Fruit fly (Drosophila melanogaster) whole organism, wandering third instar larva: ENCODE data around the gene Ptp4E.

Experiments used
- Abd-B ChIP-seq: fragments of >200 bp; optimal IDR thresholded peaks from 2 replicates; lab custom pipeline; 2017; ENCODE audit warnings: missing biosample characterization, missing genetic modification characterization
- CG32264 ChIP-seq: fragments of 200-800 bp; sonication (Bioruptor generic); optimal IDR thresholded peaks from 2 replicates; lab custom pipeline; 2016; ENCODE audit warnings: missing biosample characterization, missing genetic modification characterization
- CG9705 ChIP-seq: fragments of 200-800 bp; sonication (Bioruptor generic); optimal IDR thresholded peaks from 2 replicates; lab custom pipeline; 2018; ENCODE audit warnings: missing biosample characterization, mild to moderate bottlenecking, missing genetic modification characterization
- CrebA ChIP-seq: fragments of 200-800 bp; sonication (Bioruptor generic); optimal IDR thresholded peaks from 2 replicates; lab custom pipeline; 2016; ENCODE audit warnings: missing biosample characterization, mild to moderate bottlenecking, missing genetic modification characterization, borderline replicate concordance
- Dfd ChIP-seq: fragments of >200 bp; optimal IDR thresholded peaks from 2 replicates; lab custom pipeline; 2017; ENCODE audit warnings: missing biosample characterization, missing genetic modification characterization
- Dif ChIP-seq: fragments of 200-275, 200-300 bp; sonication (Bioruptor generic); optimal IDR thresholded peaks from 2 replicates; lab custom pipeline; 2018; ENCODE audit warnings: missing biosample characterization, missing genetic modification characterization; ENCODE audit not compliant: partially characterized antibody
- GATAd ChIP-seq: sonication (Bioruptor generic); optimal IDR thresholded peaks from 2 replicates; lab custom pipeline; 2016; ENCODE audit warnings: missing biosample characterization, missing genetic modification characterization
- HLH106 ChIP-seq: fragments of 200-800 bp; optimal IDR thresholded peaks from 3 replicates; lab custom pipeline; 2019; ENCODE audit warnings: missing biosample characterization, mild to moderate bottlenecking, missing genetic modification characterization, moderate library complexity
- Hnf4 ChIP-seq: fragments of 200-800 bp; sonication (Bioruptor generic); optimal IDR thresholded peaks from 2 replicates; lab custom pipeline; 2016; ENCODE audit warnings: missing biosample characterization, mild to moderate bottlenecking, missing genetic modification characterization
- Hr78 ChIP-seq: fragments of >200 bp; optimal IDR thresholded peaks from 2 replicates; lab custom pipeline; 2017; ENCODE audit warnings: missing biosample characterization, missing genetic modification characterization
- Hr83 ChIP-seq: fragments of 200-300 bp; sonication (Bioruptor generic); optimal IDR thresholded peaks from 2 replicates; lab custom pipeline; 2016; ENCODE audit warnings: missing biosample characterization, mild to moderate bottlenecking, missing genetic modification characterization, moderate library complexity; ENCODE audit not compliant: poor library complexity, severe bottlenecking
- Jra ChIP-seq: sonication (Bioruptor generic); optimal IDR thresholded peaks from 2 replicates; lab custom pipeline; 2016; ENCODE audit warnings: missing biosample characterization, missing genetic modification characterization
- Mio ChIP-seq: sonication (Bioruptor generic); optimal IDR thresholded peaks from 2 replicates; lab custom pipeline; 2016; ENCODE audit warnings: missing biosample characterization, missing genetic modification characterization
- Myc ChIP-seq: fragments of >200 bp; optimal IDR thresholded peaks from 2 replicates; lab custom pipeline; 2017
- N ChIP-seq: fragments of >200 bp; optimal IDR thresholded peaks from 2 replicates; lab custom pipeline; 2018; ENCODE audit warnings: missing biosample characterization, missing external identifiers, missing genetic modification characterization
- OdsH ChIP-seq: fragments of 200-800 bp; sonication (Bioruptor generic); optimal IDR thresholded peaks from 2 replicates; lab custom pipeline; 2016; ENCODE audit warnings: missing biosample characterization, mild to moderate bottlenecking, missing genetic modification characterization
- Rel ChIP-seq, 2 experiments: fragments of 200-800 bp; sonication (Bioruptor generic) in 1 of 2; optimal IDR thresholded peaks; 2 replicates in 1 of 2; 3 replicates in 1 of 2; lab custom pipeline; 2016 to 2019; ENCODE audit warnings: mild to moderate bottlenecking in 2 of 2, missing biosample characterization in 2 of 2, missing genetic modification characterization in 2 of 2, moderate library complexity in 1 of 2
- Sp1 ChIP-seq: fragments of 200-800 bp; sonication (Bioruptor generic); optimal IDR thresholded peaks from 3 replicates; lab custom pipeline; 2019; ENCODE audit warnings: missing biosample characterization, mild to moderate bottlenecking, missing genetic modification characterization, moderate library complexity
- Vsx2 ChIP-seq: fragments of 200-300, 225-300 bp; sonication (Bioruptor generic); optimal IDR thresholded peaks from 2 replicates; lab custom pipeline; 2018; ENCODE audit warnings: missing biosample characterization, missing genetic modification characterization; ENCODE audit not compliant: partially characterized antibody
- br ChIP-seq: fragments of 200-800 bp; sonication (Bioruptor generic); optimal IDR thresholded peaks from 2 replicates; lab custom pipeline; 2016; ENCODE audit warnings: missing biosample characterization, missing genetic modification characterization
- brk ChIP-seq: fragments of 200-800 bp; sonication (Bioruptor generic); optimal IDR thresholded peaks from 2 replicates; lab custom pipeline; 2016; ENCODE audit warnings: missing biosample characterization, mild to moderate bottlenecking, missing genetic modification characterization
- dl ChIP-seq, 2 experiments: fragments of 175-275, 200-275 bp in 1 of 2; fragments of 200-275 bp in 1 of 2; sonication (Bioruptor generic); optimal IDR thresholded peaks; lab custom pipeline; 2018; ENCODE audit warnings: mild to moderate bottlenecking in 2 of 2, missing biosample characterization in 2 of 2, missing genetic modification characterization in 2 of 2, moderate library complexity in 2 of 2; ENCODE audit not compliant: partially characterized antibody in 2 of 2, insufficient read depth in 1 of 2
- dmrt93B ChIP-seq: fragments of 200-800 bp; sonication (Bioruptor generic); optimal IDR thresholded peaks from 2 replicates; lab custom pipeline; 2018; ENCODE audit warnings: missing biosample characterization, mild to moderate bottlenecking, missing genetic modification characterization
- dsf ChIP-seq: sonication (Bioruptor generic); optimal IDR thresholded peaks from 2 replicates; lab custom pipeline; 2016; ENCODE audit warnings: missing biosample characterization, missing genetic modification characterization, borderline replicate concordance
- ey ChIP-seq: fragments of 200-800 bp; sonication (Bioruptor generic); optimal IDR thresholded peaks from 2 replicates; lab custom pipeline; 2016; ENCODE audit warnings: missing biosample characterization, missing genetic modification characterization
- foxo ChIP-seq, 2 experiments: fragments of 200-800 bp; sonication (Bioruptor generic); optimal IDR thresholded peaks; 2 replicates in 1 of 2; 3 replicates in 1 of 2; lab custom pipeline; 2016 to 2017; ENCODE audit warnings: missing biosample characterization in 2 of 2, missing genetic modification characterization in 2 of 2
- fru ChIP-seq: fragments of 200-800 bp; sonication (Bioruptor generic); optimal IDR thresholded peaks from 3 replicates; lab custom pipeline; 2016; ENCODE audit warnings: missing biosample characterization, mild to moderate bottlenecking, missing genetic modification characterization
- h ChIP-seq: fragments of 200-800 bp; sonication (Bioruptor generic); optimal IDR thresholded peaks from 3 replicates; lab custom pipeline; 2016; ENCODE audit warnings: missing biosample characterization, mild to moderate bottlenecking, missing genetic modification characterization
- jim ChIP-seq: fragments of 175-275, 200-325 bp; sonication (Bioruptor generic); optimal IDR thresholded peaks from 2 replicates; lab custom pipeline; 2016; ENCODE audit warnings: missing biosample characterization, mild to moderate bottlenecking, missing genetic modification characterization
- lola ChIP-seq: fragments of >200 bp; optimal IDR thresholded peaks from 2 replicates; lab custom pipeline; 2017; ENCODE audit warnings: missing biosample characterization, missing genetic modification characterization
- pan ChIP-seq: fragments of >200 bp; optimal IDR thresholded peaks from 2 replicates; lab custom pipeline; 2017
- psq ChIP-seq: fragments of 200-800 bp; sonication (Bioruptor generic); optimal IDR thresholded peaks from 3 replicates; lab custom pipeline; 2017; ENCODE audit warnings: missing biosample characterization, mild to moderate bottlenecking, missing genetic modification characterization, moderate library complexity
- rgr ChIP-seq: fragments of 200-800 bp; sonication (Bioruptor generic); optimal IDR thresholded peaks from 3 replicates; lab custom pipeline; 2016; ENCODE audit warnings: missing biosample characterization, mild to moderate bottlenecking, missing genetic modification characterization
- sage ChIP-seq: fragments of 200-800 bp; sonication (Bioruptor generic); optimal IDR thresholded peaks from 2 replicates; lab custom pipeline; 2016; ENCODE audit warnings: missing biosample characterization, mild to moderate bottlenecking, missing genetic modification characterization
- sv ChIP-seq: fragments of 200-800 bp; sonication (Bioruptor generic); optimal IDR thresholded peaks from 3 replicates; lab custom pipeline; 2016; ENCODE audit warnings: missing biosample characterization, missing genetic modification characterization
- tai ChIP-seq: sonication (Bioruptor generic); optimal IDR thresholded peaks from 2 replicates; lab custom pipeline; 2016; ENCODE audit warnings: missing biosample characterization, missing genetic modification characterization
- usp ChIP-seq: fragments of >200 bp; optimal IDR thresholded peaks from 2 replicates; lab custom pipeline; 2017; ENCODE audit warnings: missing biosample characterization, missing genetic modification characterization
- woc ChIP-seq: sonication (Bioruptor generic); optimal IDR thresholded peaks from 2 replicates; lab custom pipeline; 2016; ENCODE audit warnings: missing biosample characterization, mild to moderate bottlenecking, missing genetic modification characterization

Gene Ptp4E

dm6 chrX:4931048-4931447, 7.9 kb upstream of the Ptp4E start (continued):
- TF ChIP-seq OdsH (GFP tag; lab: Kevin White, UChicago) (no peak), Abd-B (GFP tag; lab: Kevin White, UChicago) (no peak), CrebA (GFP tag; lab: Kevin White, UChicago) (no peak), fru (GFP tag; lab: Kevin White, UChicago) (no peak), dsf (GFP tag; lab: Kevin White, UChicago) (no peak), Vsx2 (GFP tag; lab: Kevin White, UChicago) (no peak), psq (GFP tag; lab: Kevin White, UChicago) (no peak), usp (GFP tag; lab: Kevin White, UChicago) (no peak)

- peak; percentile 59 for TF ChIP-seq OdsH (GFP tag; lab: Kevin White, UChicago)
- peak; percentile 91 for TF ChIP-seq Hr83 (GFP tag; lab: Kevin White, UChicago)
- no peak for TF ChIP-seq Dfd
- TF ChIP-seq CG32264 (GFP tag; lab: Kevin White, UChicago): no peak
- TF ChIP-seq brk (GFP tag; lab: Kevin White, UChicago): no peak
- TF ChIP-seq fru (GFP tag; lab: Kevin White, UChicago): peak; percentile 62
- TF ChIP-seq N (GFP tag; lab: Kevin White, UChicago): no peak
- no peak for TF ChIP-seq Rel (GFP tag; optimal IDR thresholded peaks at IDR 0.05; lab: Kevin White, UChicago)
- no peak for TF ChIP-seq Rel (tag; optimal IDR thresholded peaks at IDR 0.05; lab: Kevin White, UChicago)
- no peak for TF ChIP-seq woc (GFP tag; lab: Kevin White, UChicago)
- TF ChIP-seq CG9705 (GFP tag; lab: Kevin White, UChicago): no peak
- peak; percentile 7 for TF ChIP-seq dmrt93B (GFP tag; lab: Kevin White, UChicago)
- peak; percentile 15 for TF ChIP-seq HLH106 (tag; lab: Kevin White, UChicago)
- TF ChIP-seq foxo (GFP tag; optimal IDR thresholded peaks at IDR 0.05; lab: Kevin White, UChicago): peak in 1 of 2 experiments; percentile 43
- TF ChIP-seq dsf (GFP tag; lab: Kevin White, UChicago): peak; percentile 36
- peak; percentile 30 for TF ChIP-seq Jra (GFP tag; lab: Kevin White, UChicago)
- TF ChIP-seq Hnf4: peak; percentile 21
- no peak for TF ChIP-seq lola (GFP tag; lab: Kevin White, UChicago)
- peak; percentile 57 for TF ChIP-seq tai (GFP tag; lab: Kevin White, UChicago)
- no peak for TF ChIP-seq dl (GFP tag; optimal IDR thresholded peaks at IDR 0.05; lab: Kevin White, UChicago; ENCODE audit: insufficient read depth in 1 of 2, partially characterized antibody in 2 of 2)
- TF ChIP-seq h: peak; percentile 75
- no peak for TF ChIP-seq Vsx2 (GFP tag; lab: Kevin White, UChicago)
- no peak for TF ChIP-seq usp (GFP tag; lab: Kevin White, UChicago)
- TF ChIP-seq br: peak; percentile 30
- TF ChIP-seq Myc (lab: Kevin White, UChicago): no peak
- TF ChIP-seq pan (lab: Kevin White, UChicago): no peak
- TF ChIP-seq rgr (GFP tag; lab: Kevin White, UChicago): peak; percentile 51
- TF ChIP-seq jim (GFP tag; lab: Kevin White, UChicago): no peak
- no peak for TF ChIP-seq CrebA (GFP tag; lab: Kevin White, UChicago)
- no peak for TF ChIP-seq sv
- TF ChIP-seq psq (GFP tag; lab: Kevin White, UChicago): peak; percentile 94
- no peak for TF ChIP-seq Hr78
- peak; percentile 30 for TF ChIP-seq ey (GFP tag; lab: Kevin White, UChicago)
- no peak for TF ChIP-seq Abd-B (GFP tag; lab: Kevin White, UChicago)
- TF ChIP-seq Sp1: peak; percentile 33
- no peak for TF ChIP-seq GATAd (GFP tag; lab: Kevin White, UChicago)
- TF ChIP-seq Mio (GFP tag; lab: Kevin White, UChicago): no peak
- TF ChIP-seq sage (GFP tag; lab: Kevin White, UChicago): peak; percentile 11
- no peak for TF ChIP-seq Dif
Measured at dm6 chrX:4935979-4936843, 2.7 kb upstream of the Ptp4E start.
